Fruit fly (Drosophila melanogaster): ENCODE data around the gene t-Grip91.

dm6 chr2L:15763401-15763800, 20.5 kb upstream of the t-Grip91 start:
- TF ChIP-seq CG8478 (optimal IDR thresholded peaks at IDR 0.05) (no peak), CTCF (optimal IDR thresholded peaks at IDR 0.05) (no peak)
